Worm (Caenorhabditis elegans) whole organism, young adult: Measurements from ENCODE around the gene ttr-45.

Experiments used
- F57C9.4 ChIP-seq: sonication (generic microtip); optimal IDR thresholded peaks from 2 replicates; lab custom pipeline; 2017; ENCODE audit warnings: mild to moderate bottlenecking, missing genetic modification characterization, missing compliant biosample characterization
- ceh-100 ChIP-seq: fragments of 200-800 bp; sonication (Bioruptor generic); IDR thresholded peaks from 2 replicates; pipeline ENCODE4 v1.3.6; 2022; ENCODE audit warnings: missing genetic modification reagents, missing genetic modification characterization, missing compliant biosample characterization
- dpl-1 ChIP-seq: fragments of 150-350 bp; optimal IDR thresholded peaks from 2 replicates; lab custom pipeline; 2014; ENCODE audit warnings: missing biosample characterization, missing genetic modification reagents, missing genetic modification characterization
- egl-18 ChIP-seq: fragments of 200-800 bp; sonication (Bioruptor generic); IDR thresholded peaks from 2 replicates; pipeline ENCODE4 v1.3.6; 2022; ENCODE audit warnings: missing genetic modification reagents, missing genetic modification characterization, missing compliant biosample characterization
- hmg-1.2 ChIP-seq: fragments of 200-800 bp; sonication (Bioruptor generic); IDR thresholded peaks from 2 replicates; pipeline ENCODE4 v1.3.6; 2022; ENCODE audit warnings: missing genetic modification reagents, missing genetic modification characterization, missing compliant biosample characterization
- hmg-20 ChIP-seq: fragments of 200-800 bp; sonication (Bioruptor generic); IDR thresholded peaks from 2 replicates; pipeline ENCODE4 v1.3.6; 2022; ENCODE audit warnings: missing genetic modification reagents, missing genetic modification characterization, missing compliant biosample characterization
- lin-40 ChIP-seq: sonication (generic microtip); optimal IDR thresholded peaks from 2 replicates; lab custom pipeline; 2016; ENCODE audit warnings: missing genetic modification characterization, mild to moderate bottlenecking, missing compliant biosample characterization, missing genotype, missing genetic modification reagents
- mcd-1 ChIP-seq: fragments of 200-800 bp; sonication (Bioruptor generic); IDR thresholded peaks from 2 replicates; pipeline ENCODE4 v1.3.6; 2022; ENCODE audit warnings: missing genetic modification reagents, missing genetic modification characterization, missing compliant biosample characterization
- snpc-3.4 ChIP-seq: sonication (generic microtip); optimal IDR thresholded peaks from 2 replicates; lab custom pipeline; 2017; ENCODE audit warnings: missing genetic modification characterization, mild to moderate bottlenecking, missing compliant biosample characterization, antibody characterized with exemption, moderate library complexity, missing genotype, missing genetic modification reagents
- unc-130 ChIP-seq: sonication (generic microtip); optimal IDR thresholded peaks from 2 replicates; lab custom pipeline; 2016; ENCODE audit warnings: missing genetic modification reagents, missing genetic modification characterization, missing compliant biosample characterization

ce11 chrIV:13231393-13231792 is 22.6 kb upstream of the ttr-45 start:
- TF ChIP-seq hmg-20 (GFP tag; lab: Robert Waterston, UW) (no peak), ceh-100 (GFP tag; lab: Robert Waterston, UW) (no peak), egl-18 (GFP tag; lab: Robert Waterston, UW) (no peak), F57C9.4 (tag; lab: Kevin White, UChicago) (no peak), snpc-3.4 (tag; lab: Kevin White, UChicago) (no peak), lin-40 (tag; lab: Kevin White, UChicago) (no peak), mcd-1 (GFP tag; lab: Robert Waterston, UW) (no peak), hmg-1.2 (no peak), dpl-1 (GFP tag; lab: Kevin White, UChicago) (no peak), unc-130 (GFP tag; lab: Kevin White, UChicago) (no peak)
